Fruit fly (Drosophila melanogaster) whole organism, embryonic: Measurements from ENCODE around the gene CG46459.

Source experiments
- ATbp ChIP-seq: fragments of 200-800 bp; sonication (Bioruptor generic); optimal IDR thresholded peaks from 2 replicates; lab custom pipeline; 2017; ENCODE audit warnings: missing biosample characterization, mild to moderate bottlenecking, missing genetic modification characterization, missing genetic modification reagents
- CG10274 ChIP-seq: fragments of 200-800 bp; sonication (Bioruptor generic); optimal IDR thresholded peaks from 3 replicates; lab custom pipeline; 2017; ENCODE audit warnings: missing biosample characterization, mild to moderate bottlenecking, missing genetic modification characterization
- CG10959 ChIP-seq: fragments of 200-800 bp; sonication (Bioruptor generic); IDR thresholded peaks from 2 replicates; pipeline ENCODE4 v1.3.6; 2022; ENCODE audit warnings: missing biosample characterization, missing genetic modification characterization
- CG11247 ChIP-seq: fragments of 200-800 bp; sonication (Bioruptor generic); IDR thresholded peaks from 2 replicates; pipeline ENCODE4 v1.3.6; 2022; ENCODE audit warnings: missing biosample characterization, missing genetic modification characterization
- CG13287 ChIP-seq: fragments of 200-800 bp; sonication (Bioruptor generic); IDR thresholded peaks from 2 replicates; pipeline ENCODE4 v1.3.6; 2022; ENCODE audit warnings: missing biosample characterization, missing genetic modification characterization; ENCODE audit not compliant: partially characterized antibody
- CG13624 ChIP-seq: fragments of 200-800 bp; sonication (Bioruptor generic); optimal IDR thresholded peaks from 2 replicates; lab custom pipeline; 2016; ENCODE audit warnings: missing biosample characterization, missing genetic modification characterization
- CG1529 ChIP-seq: fragments of 200-800 bp; sonication (Bioruptor generic); optimal IDR thresholded peaks from 3 replicates; lab custom pipeline; 2018; ENCODE audit warnings: missing biosample characterization, missing genetic modification characterization
- CG17802 ChIP-seq: fragments of 200-800 bp; sonication (Bioruptor generic); optimal IDR thresholded peaks from 2 replicates; lab custom pipeline; 2018; ENCODE audit warnings: missing biosample characterization, mild to moderate bottlenecking, missing genetic modification characterization, moderate library complexity
- CG17829 ChIP-seq: fragments of 200-800 bp; optimal IDR thresholded peaks from 2 replicates; lab custom pipeline; 2019; ENCODE audit warnings: missing biosample characterization, mild to moderate bottlenecking, missing genetic modification characterization, moderate library complexity
- CG18011 ChIP-seq: fragments of 200-800 bp; sonication (Bioruptor generic); optimal IDR thresholded peaks from 2 replicates; lab custom pipeline; 2017; ENCODE audit warnings: missing biosample characterization, missing genetic modification characterization, mild to moderate bottlenecking, moderate library complexity, missing genotype
- CG2678 ChIP-seq: fragments of 200-800 bp; sonication (Bioruptor generic); optimal IDR thresholded peaks from 3 replicates; lab custom pipeline; 2019; ENCODE audit warnings: missing biosample characterization, mild to moderate bottlenecking, missing genetic modification characterization, moderate library complexity
- CG2889 ChIP-seq: fragments of 200-800 bp; sonication (Bioruptor generic); IDR thresholded peaks from 3 replicates; pipeline ENCODE4 v1.3.6; 2022; ENCODE audit warnings: missing biosample characterization, missing genetic modification characterization
- CG31365 ChIP-seq: fragments of 200-800 bp; sonication (Bioruptor generic); optimal IDR thresholded peaks from 2 replicates; lab custom pipeline; 2018; ENCODE audit warnings: missing biosample characterization, mild to moderate bottlenecking, missing genetic modification characterization
- CG34422 ChIP-seq: fragments of 200-800 bp; sonication (Bioruptor generic); IDR thresholded peaks from 3 replicates; pipeline ENCODE4 v1.3.6; 2022; ENCODE audit warnings: missing biosample characterization, missing genetic modification characterization
- CG4424 ChIP-seq: fragments of 200-800 bp; sonication (Bioruptor generic); optimal IDR thresholded peaks from 3 replicates; lab custom pipeline; 2016; ENCODE audit warnings: missing biosample characterization, missing genetic modification characterization
- CG5180 ChIP-seq: fragments of 200-800 bp; sonication (Bioruptor generic); optimal IDR thresholded peaks from 3 replicates; lab custom pipeline; 2017; ENCODE audit warnings: missing biosample characterization, missing genetic modification characterization, mild to moderate bottlenecking, moderate library complexity, missing genetic modification reagents
- CG7786 ChIP-seq: fragments of 200-800 bp; sonication (Bioruptor generic); optimal IDR thresholded peaks from 2 replicates; lab custom pipeline; 2016; ENCODE audit warnings: missing biosample characterization, missing genetic modification characterization
- CG8924 ChIP-seq: fragments of 200-800 bp; optimal IDR thresholded peaks from 3 replicates; lab custom pipeline; 2019; ENCODE audit warnings: missing biosample characterization, mild to moderate bottlenecking, missing genetic modification characterization, moderate library complexity
- CG9932 ChIP-seq: fragments of 200-800 bp; sonication (Bioruptor generic); IDR thresholded peaks from 2 replicates; pipeline ENCODE4 v1.3.6; 2022; ENCODE audit warnings: missing biosample characterization, missing genetic modification characterization
- D ChIP-seq, 2 experiments: fragments of 200-800 bp in 1 of 2; fragments of >200 bp in 1 of 2; sonication (Bioruptor generic) in 1 of 2; optimal IDR thresholded peaks; 2 replicates in 1 of 2; 3 replicates in 1 of 2; lab custom pipeline; 2017; ENCODE audit warnings: mild to moderate bottlenecking in 1 of 2, missing biosample characterization in 1 of 2, missing genetic modification characterization in 1 of 2, missing genetic modification reagents in 1 of 2
- Dp ChIP-seq: fragments of 200-800 bp; sonication (Bioruptor generic); optimal IDR thresholded peaks from 2 replicates; lab custom pipeline; 2018; ENCODE audit warnings: missing biosample characterization, mild to moderate bottlenecking, missing genetic modification characterization, moderate library complexity
- E2f1 ChIP-seq: fragments of 200-800 bp; sonication (Bioruptor generic); IDR thresholded peaks from 2 replicates; pipeline ENCODE4 v1.3.6; 2022; ENCODE audit warnings: missing biosample characterization, missing genetic modification characterization
- E2f2 ChIP-seq: fragments of 200-800 bp; sonication (Bioruptor generic); IDR thresholded peaks from 2 replicates; pipeline ENCODE4 v1.3.6; 2022; ENCODE audit warnings: missing biosample characterization, missing genetic modification characterization
- Ets65A ChIP-seq: fragments of 200-800 bp; sonication (Bioruptor generic); peaks from one replicate; lab custom pipeline; 2016; ENCODE audit warnings: missing biosample characterization, missing genetic modification characterization
- Gsc ChIP-seq: fragments of 200-800 bp; sonication (Bioruptor generic); IDR thresholded peaks from 2 replicates; pipeline ENCODE4 v1.3.6; 2022; ENCODE audit warnings: missing biosample characterization, missing genetic modification characterization
- H15 ChIP-seq: fragments of 200-800 bp; sonication (Bioruptor generic); IDR thresholded peaks from 3 replicates; pipeline ENCODE4 v1.3.6; 2022; ENCODE audit warnings: missing biosample characterization, missing genetic modification characterization
- HLH3B ChIP-seq: fragments of 200-800 bp; sonication (Bioruptor generic); IDR thresholded peaks from 2 replicates; pipeline ENCODE4 v1.3.6; 2022; ENCODE audit warnings: missing biosample characterization, missing genetic modification characterization
- HLHmδ ChIP-seq: fragments of 200-800 bp; sonication (Bioruptor generic); optimal IDR thresholded peaks from 2 replicates; lab custom pipeline; 2018; ENCODE audit warnings: missing biosample characterization, mild to moderate bottlenecking, missing genetic modification characterization, moderate library complexity
- Hand ChIP-seq: fragments of 200-800 bp; sonication (Bioruptor generic); optimal IDR thresholded peaks from 2 replicates; lab custom pipeline; 2017; ENCODE audit warnings: mild to moderate bottlenecking, missing biosample characterization, missing genetic modification reagents, missing genetic modification characterization
- Hr3 ChIP-seq: fragments of 200-800 bp; sonication (Bioruptor generic); optimal IDR thresholded peaks from 3 replicates; lab custom pipeline; 2016; ENCODE audit warnings: missing biosample characterization, missing genetic modification characterization
- Max ChIP-seq: fragments of 200-800 bp; sonication (Bioruptor generic); optimal IDR thresholded peaks from 2 replicates; lab custom pipeline; 2016; ENCODE audit warnings: missing biosample characterization, mild to moderate bottlenecking, missing genetic modification characterization
- Med ChIP-seq: fragments of 200-800 bp; sonication (Bioruptor generic); peaks from one replicate; lab custom pipeline; 2016; ENCODE audit warnings: missing biosample characterization, missing genetic modification characterization, mild to moderate bottlenecking, inconsistent platforms, moderate library complexity
- Xrp1 ChIP-seq: fragments of 200-800 bp; sonication (Bioruptor generic); IDR thresholded peaks from 2 replicates; pipeline ENCODE4 v1.3.6; 2022; ENCODE audit warnings: missing biosample characterization, missing genetic modification characterization
- az2 ChIP-seq: fragments of 200-800 bp; sonication (Bioruptor generic); optimal IDR thresholded peaks from 3 replicates; lab custom pipeline; 2016; ENCODE audit warnings: missing biosample characterization, missing genetic modification characterization
- bab2 ChIP-seq: fragments of 200-800 bp; sonication (Bioruptor generic); optimal IDR thresholded peaks from 2 replicates; lab custom pipeline; 2016; ENCODE audit warnings: missing biosample characterization, missing genetic modification characterization
- bsh ChIP-seq, 2 experiments: fragments of 200-800 bp; sonication (Bioruptor generic); optimal IDR thresholded peaks; 2 replicates each; lab custom pipeline; 2017 to 2018; ENCODE audit warnings: mild to moderate bottlenecking in 2 of 2, missing biosample characterization in 2 of 2, missing genetic modification characterization in 2 of 2, moderate library complexity in 1 of 2
- cad ChIP-seq: fragments of >200 bp; optimal IDR thresholded peaks from 2 replicates; lab custom pipeline; 2017; ENCODE audit warnings: missing biosample characterization, missing genetic modification characterization
- croc ChIP-seq: fragments of 200-800 bp; sonication (Bioruptor generic); conservative IDR thresholded peaks from 3 replicates; pipeline ENCODE4 v1.3.6; 2022; ENCODE audit warnings: missing biosample characterization, missing genetic modification characterization
- dimm ChIP-seq: fragments of 200-800 bp; sonication (Bioruptor generic); IDR thresholded peaks from 2 replicates; pipeline ENCODE4 v1.3.6; 2022; ENCODE audit warnings: missing biosample characterization, missing genetic modification characterization
- mirr ChIP-seq: fragments of 200-800 bp; sonication (Bioruptor generic); optimal IDR thresholded peaks from 3 replicates; lab custom pipeline; 2018; ENCODE audit warnings: missing biosample characterization, mild to moderate bottlenecking, missing genetic modification characterization
- pb ChIP-seq: fragments of 200-800 bp; sonication (Bioruptor generic); optimal IDR thresholded peaks from 3 replicates; lab custom pipeline; 2016; ENCODE audit warnings: missing biosample characterization, missing genetic modification characterization
- phol ChIP-seq: fragments of 200-800 bp; sonication (Bioruptor generic); optimal IDR thresholded peaks from 3 replicates; lab custom pipeline; 2018; ENCODE audit warnings: missing biosample characterization, mild to moderate bottlenecking, missing genetic modification characterization, moderate library complexity
- psq ChIP-seq: fragments of 200-800 bp; sonication (Bioruptor generic); optimal IDR thresholded peaks from 2 replicates; lab custom pipeline; 2017; ENCODE audit warnings: missing biosample characterization, missing genetic modification characterization
- row ChIP-seq: fragments of 200-800 bp; sonication (Bioruptor generic); IDR thresholded peaks from 3 replicates; pipeline ENCODE4 v1.3.6; 2022; ENCODE audit warnings: missing biosample characterization, missing genetic modification characterization
- sens ChIP-seq: fragments of 200-800 bp; sonication (Bioruptor generic); peaks from one replicate; lab custom pipeline; 2016; ENCODE audit warnings: missing biosample characterization, missing genetic modification characterization
- sens-2 ChIP-seq: fragments of 200-800 bp; sonication (Bioruptor generic); IDR thresholded peaks from 2 replicates; pipeline ENCODE4 v1.3.6; 2022; ENCODE audit warnings: missing biosample characterization, missing genetic modification characterization
- trh ChIP-seq: fragments of 200-800 bp; sonication (Bioruptor generic); optimal IDR thresholded peaks from 2 replicates; lab custom pipeline; 2016; ENCODE audit warnings: missing biosample characterization, missing genetic modification characterization
- twi ChIP-seq: fragments of 200-800 bp; optimal IDR thresholded peaks from 2 replicates; lab custom pipeline; 2019; ENCODE audit warnings: missing biosample characterization, mild to moderate bottlenecking, missing genetic modification characterization, moderate library complexity
- unpg ChIP-seq: fragments of 200-800 bp; sonication (Bioruptor generic); optimal IDR thresholded peaks from 3 replicates; lab custom pipeline; 2018; ENCODE audit warnings: missing biosample characterization, mild to moderate bottlenecking, missing genetic modification characterization, moderate library complexity
- vvl ChIP-seq: fragments of 200-800 bp; sonication (Bioruptor generic); IDR thresholded peaks from 2 replicates; pipeline ENCODE4 v1.3.6; 2022; ENCODE audit warnings: missing biosample characterization, missing genetic modification characterization
- wor ChIP-seq: fragments of 200-800 bp; sonication (Bioruptor generic); IDR thresholded peaks from 2 replicates; pipeline ENCODE4 v1.3.6; 2022; ENCODE audit warnings: missing biosample characterization, missing genetic modification characterization

The CG46459 gene

DNA sequence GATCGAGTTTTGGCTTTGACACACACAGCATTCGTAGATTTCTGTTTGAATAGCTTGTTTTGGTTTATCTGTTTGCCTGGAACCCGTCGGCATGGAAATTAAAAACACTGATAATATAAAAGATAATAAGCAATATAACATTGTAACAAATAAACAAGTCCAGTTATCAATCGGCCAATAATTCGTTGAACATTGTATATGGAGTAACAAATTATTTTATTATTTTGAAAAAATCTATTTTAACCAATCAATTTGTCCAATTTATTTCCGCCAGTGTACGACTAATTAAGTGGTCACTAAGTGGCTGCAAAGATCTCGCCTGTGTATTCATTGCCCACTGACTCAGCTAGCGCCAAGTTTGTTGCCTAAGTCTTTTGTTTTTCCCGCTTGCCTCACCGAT is 7.6 kb upstream of the CG46459 start (continued):
- TF ChIP-seq CG7786 (GFP tag; lab: Kevin White, UChicago): no peak
- peak; percentile 77 for TF ChIP-seq CG2678 (tag; lab: Kevin White, UChicago)
- peak; percentile 62 for TF ChIP-seq unpg (GFP tag; lab: Kevin White, UChicago)
- 0 out of 3 replicates have a peak, but pooled peaks have one; percentile 13 for TF ChIP-seq H15 (GFP tag; lab: Robert Waterston, UW)
- no peak for TF ChIP-seq dimm
- no peak for TF ChIP-seq pb (GFP tag; lab: Kevin White, UChicago)
- no peak for TF ChIP-seq CG2889 (GFP tag; lab: Robert Waterston, UW)
- no peak for TF ChIP-seq HLHmδ (GFP tag; lab: Kevin White, UChicago)
- no peak for TF ChIP-seq Dp (GFP tag; lab: Kevin White, UChicago)
- peak; percentile 78 for TF ChIP-seq vvl
- TF ChIP-seq az2 (GFP tag; lab: Kevin White, UChicago): peak; percentile 10
- no peak for TF ChIP-seq trh (GFP tag; lab: Kevin White, UChicago)
- TF ChIP-seq CG4424 (GFP tag; lab: Kevin White, UChicago): peak; percentile 24
- TF ChIP-seq CG11247 (GFP tag; lab: Robert Waterston, UW): 0 out of 2 replicates have a peak, but pooled peaks have one; percentile 5
- TF ChIP-seq Xrp1 (GFP tag; lab: Robert Waterston, UW): peak; percentile 54; the same call in 1 of the 2 replicates
- TF ChIP-seq E2f1 (GFP tag; lab: Robert Waterston, UW): 0 out of 2 replicates have a peak, but pooled peaks have one; percentile 28
- TF ChIP-seq twi (tag; lab: Kevin White, UChicago): no peak
- TF ChIP-seq Med (GFP tag; lab: Kevin White, UChicago): peak; percentile 82
- no peak for TF ChIP-seq sens-2 (GFP tag; lab: Robert Waterston, UW)
- TF ChIP-seq CG31365 (tag; lab: Kevin White, UChicago): no peak
- TF ChIP-seq CG13287 (GFP tag; lab: Robert Waterston, UW): no peak
- peak; percentile 76 for TF ChIP-seq CG9932
- no peak for TF ChIP-seq CG17802 (tag; lab: Kevin White, UChicago)
- TF ChIP-seq bab2: peak; percentile 4
- no peak for TF ChIP-seq Max (GFP tag; lab: Kevin White, UChicago)
- no peak for TF ChIP-seq HLH3B (GFP tag; lab: Robert Waterston, UW)
- TF ChIP-seq CG10274 (GFP tag; lab: Kevin White, UChicago): no peak
- TF ChIP-seq sens (GFP tag; lab: Kevin White, UChicago): peak; percentile 59
- no peak for TF ChIP-seq cad
- TF ChIP-seq phol: peak; percentile 5
- no peak for TF ChIP-seq Gsc
- no peak for TF ChIP-seq psq (GFP tag; lab: Kevin White, UChicago)
- peak; percentile 66 for TF ChIP-seq row (GFP tag; lab: Robert Waterston, UW)
- no peak; the same call in 1 of the 2 replicates for TF ChIP-seq E2f2 (GFP tag; lab: Robert Waterston, UW)
- TF ChIP-seq mirr: no peak
- no peak for TF ChIP-seq ATbp (GFP tag; lab: Kevin White, UChicago)
- no peak for TF ChIP-seq CG5180 (GFP tag; lab: Kevin White, UChicago)
- no peak for TF ChIP-seq Ets65A (GFP tag; lab: Kevin White, UChicago)
- peak in 1 of 2 experiments; percentile 45 for TF ChIP-seq bsh (GFP tag; optimal IDR thresholded peaks at IDR 0.05; lab: Kevin White, UChicago)
- TF ChIP-seq CG34422 (GFP tag; lab: Robert Waterston, UW): 0 out of 3 replicates have a peak, but pooled peaks have one; percentile 27
- peak; percentile 57 for TF ChIP-seq CG8924
- no peak for TF ChIP-seq Hr3
- no peak for TF ChIP-seq CG18011 (GFP tag; lab: Kevin White, UChicago)
- TF ChIP-seq D (optimal IDR thresholded peaks at IDR 0.05; lab: Kevin White, UChicago): no peak
- no peak for TF ChIP-seq D (GFP tag; optimal IDR thresholded peaks at IDR 0.05; lab: Kevin White, UChicago)
- peak; percentile 16; the same call in 1 of the 3 replicates for TF ChIP-seq croc
- TF ChIP-seq CG1529 (GFP tag; lab: Kevin White, UChicago): no peak
- no peak for TF ChIP-seq CG10959
- TF ChIP-seq CG17829 (tag; lab: Kevin White, UChicago): peak; percentile 40
- TF ChIP-seq CG13624 (GFP tag; lab: Kevin White, UChicago): no peak
- no peak for TF ChIP-seq Hand (GFP tag; lab: Kevin White, UChicago)
- no peak for TF ChIP-seq wor (GFP tag; lab: Robert Waterston, UW)
